Fruit fly (Drosophila melanogaster): Measurements from ENCODE around the gene CG13907.

CG13907 gene

DNA sequence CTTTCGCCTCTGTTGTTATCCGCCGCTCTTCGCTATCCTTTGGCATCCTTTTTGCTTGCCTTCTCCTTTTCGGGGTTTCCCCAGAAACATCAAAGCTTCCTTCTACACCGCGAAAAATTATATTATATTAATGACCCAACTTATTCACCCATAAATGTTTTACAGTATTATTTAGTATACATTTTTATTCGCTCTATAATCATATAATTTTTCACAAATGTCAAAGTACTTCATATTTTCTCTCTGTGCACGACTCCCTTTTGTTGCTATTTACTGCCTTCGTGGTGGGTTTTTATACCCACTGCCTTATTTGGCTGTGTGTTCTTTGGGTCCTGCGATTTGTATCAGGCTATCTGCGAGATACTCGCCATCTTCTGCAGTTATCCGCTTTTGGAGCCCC, 35.4 kb upstream of the CG13907 start (continued):
- TF ChIP-seq slp2 (GFP tag; optimal IDR thresholded peaks at IDR 0.05) (no peak), CG7839 (tag; optimal IDR thresholded peaks at IDR 0.05) (peak; percentile 54), CG5245 (GFP tag; optimal IDR thresholded peaks at IDR 0.05) (no peak), CG2116 (GFP tag; optimal IDR thresholded peaks at IDR 0.05) (no peak), PHDP (tag; optimal IDR thresholded peaks at IDR 0.05) (no peak), Lpt (GFP tag; optimal IDR thresholded peaks at IDR 0.05) (no peak), CG4424 (GFP tag; optimal IDR thresholded peaks at IDR 0.05) (peak; percentile 10), Mad (GFP tag; optimal IDR thresholded peaks at IDR 0.05) (no peak), ato (GFP tag; IDR thresholded peaks at IDR 0.05; ENCODE audit: partially characterized antibody) (no peak), CG12769 (tag; optimal IDR thresholded peaks at IDR 0.05) (peak; percentile 21), cg (GFP tag; optimal IDR thresholded peaks at IDR 0.05) (no peak), Sry-β (GFP tag; optimal IDR thresholded peaks at IDR 0.05) (no peak), CG8924 (tag; optimal IDR thresholded peaks at IDR 0.05) (peak; percentile 4), Hr78 (GFP tag; optimal IDR thresholded peaks at IDR 0.05) (no peak), Abd-B (GFP tag; optimal IDR thresholded peaks at IDR 0.05) (no peak), CG7987 (GFP tag; optimal IDR thresholded peaks at IDR 0.05) (no peak), CG2678 (tag; optimal IDR thresholded peaks at IDR 0.05) (peak; percentile 72), CG18476 (GFP tag; optimal IDR thresholded peaks at IDR 0.05) (peak; percentile 9), sna (GFP tag; IDR thresholded peaks at IDR 0.05; ENCODE audit: partially characterized antibody) (no peak), CG30020 (tag; optimal IDR thresholded peaks at IDR 0.05) (no peak), Lim3 (GFP tag; IDR thresholded peaks at IDR 0.05) (no peak), CG7372 (GFP tag; IDR thresholded peaks at IDR 0.05) (no peak), CG7357 (GFP tag; IDR thresholded peaks at IDR 0.05) (no peak), ken (GFP tag; IDR thresholded peaks at IDR 0.05) (no peak), aop (GFP tag; IDR thresholded peaks at IDR 0.05) (no peak), ftz-f1 (GFP tag; optimal IDR thresholded peaks at IDR 0.05) (no peak), CG3407 (GFP tag; optimal IDR thresholded peaks at IDR 0.05) (no peak), CG11456 (GFP tag; IDR thresholded peaks at IDR 0.05) (0 out of 3 replicates have a peak, but pooled peaks have one; percentile 19), CG3065 (GFP tag; optimal IDR thresholded peaks at IDR 0.05) (no peak), ac (GFP tag; optimal IDR thresholded peaks at IDR 0.05) (no peak), H15 (GFP tag; IDR thresholded peaks at IDR 0.05) (no peak), CG6654 (GFP tag; optimal IDR thresholded peaks at IDR 0.05) (no peak), ERR (GFP tag; optimal IDR thresholded peaks at IDR 0.05) (no peak), CG12299 (tag; optimal IDR thresholded peaks at IDR 0.05) (no peak), CG9817 (tag; optimal IDR thresholded peaks at IDR 0.05) (peak; percentile 21), Sox102F (GFP tag; optimal IDR thresholded peaks at IDR 0.05) (peak; percentile 45), sqz (GFP tag; optimal IDR thresholded peaks at IDR 0.05) (no peak), CG3726 (GFP tag; IDR thresholded peaks at IDR 0.05) (no peak), pb (GFP tag; optimal IDR thresholded peaks at IDR 0.05) (no peak), CG17912 (GFP tag; optimal IDR thresholded peaks at IDR 0.05) (no peak), CG2712 (tag; optimal IDR thresholded peaks at IDR 0.05) (peak; percentile 58), NFAT (GFP tag; IDR thresholded peaks at IDR 0.05) (no peak), Atf3 (GFP tag; optimal IDR thresholded peaks at IDR 0.05) (no peak), CG9437 (GFP tag; optimal IDR thresholded peaks at IDR 0.05) (no peak), gsb-n (tag; optimal IDR thresholded peaks at IDR 0.05) (no peak), crc (GFP tag; optimal IDR thresholded peaks at IDR 0.05) (no peak), bcd (GFP tag; optimal IDR thresholded peaks at IDR 0.05) (peak; percentile 17), H2.0 (GFP tag; IDR thresholded peaks at IDR 0.05) (0 out of 2 replicates have a peak, but pooled peaks have one; percentile 9), Xrp1 (GFP tag; IDR thresholded peaks at IDR 0.05) (peak; percentile 52; the same call in 1 of the 2 replicates), nmo (GFP tag; optimal IDR thresholded peaks at IDR 0.05) (no peak), az2 (GFP tag; optimal IDR thresholded peaks at IDR 0.05) (no peak), stwl (tag; optimal IDR thresholded peaks at IDR 0.05) (no peak)
